Fruit fly (Drosophila melanogaster): ENCODE results near the gene Dmtn.

- peak; percentile 76 for TF ChIP-seq woc (GFP tag; optimal IDR thresholded peaks at IDR 0.05)
- TF ChIP-seq CG32264 (GFP tag; optimal IDR thresholded peaks at IDR 0.05): peak; percentile 42
- peak; percentile 80 for TF ChIP-seq br (GFP tag; optimal IDR thresholded peaks at IDR 0.05)
- no peak for TF ChIP-seq CG9705 (GFP tag; optimal IDR thresholded peaks at IDR 0.05)
- peak; percentile 69 for TF ChIP-seq sage (GFP tag; optimal IDR thresholded peaks at IDR 0.05)
- TF ChIP-seq CrebA (GFP tag; optimal IDR thresholded peaks at IDR 0.05; ENCODE audit: borderline replicate concordance): no peak
- peak in 1 of 2 experiments; percentile 82 for TF ChIP-seq foxo (GFP tag; optimal IDR thresholded peaks at IDR 0.05)
- no peak for TF ChIP-seq Abd-B (GFP tag; optimal IDR thresholded peaks at IDR 0.05)
- peak; percentile 69 for TF ChIP-seq tai (GFP tag; optimal IDR thresholded peaks at IDR 0.05)
- no peak for TF ChIP-seq GATAd (GFP tag; optimal IDR thresholded peaks at IDR 0.05)
- TF ChIP-seq OdsH (GFP tag; optimal IDR thresholded peaks at IDR 0.05): peak; percentile 77
- TF ChIP-seq pan (optimal IDR thresholded peaks at IDR 0.05): no peak
- TF ChIP-seq Hr78 (GFP tag; optimal IDR thresholded peaks at IDR 0.05): no peak
- no peak for TF ChIP-seq Myc (optimal IDR thresholded peaks at IDR 0.05)
These were observed 10.0 kb downstream of the Dmtn start for dm6 chr3R:6395572-6396295.

Measured in whole organism, wandering third instar larva.